Worm (Caenorhabditis elegans) whole organism, L3 larva: Measurements from ENCODE around the gene ZK6.6.

Experiments used
- R02D3.7 ChIP-seq: fragments of 150-350 bp; optimal IDR thresholded peaks from 2 replicates; lab custom pipeline; 2014; ENCODE audit warnings: missing biosample characterization, missing genetic modification characterization
- ZK546.5 ChIP-seq: sonication (generic microtip); optimal IDR thresholded peaks from 2 replicates; lab custom pipeline; 2017; ENCODE audit warnings: missing biosample characterization, missing genetic modification characterization
- egl-27 ChIP-seq: sonication (generic microtip); optimal IDR thresholded peaks from 4 replicates; lab custom pipeline; 2017; ENCODE audit warnings: missing biosample characterization, missing genetic modification reagents, missing genetic modification characterization
- elt-2 ChIP-seq: sonication (generic microtip); optimal IDR thresholded peaks from 2 replicates; lab custom pipeline; 2016; ENCODE audit warnings: missing genetic modification reagents, mild to moderate bottlenecking, missing genetic modification characterization, missing compliant biosample characterization
- nhr-28 ChIP-seq: fragments of 150-350 bp; optimal IDR thresholded peaks from 2 replicates; lab custom pipeline; 2014; ENCODE audit warnings: missing biosample characterization, missing genetic modification characterization
- nhr-76 ChIP-seq: fragments of 150-350 bp; sonication (generic microtip); optimal IDR thresholded peaks from 5 replicates; lab custom pipeline; 2014; ENCODE audit warnings: missing biosample characterization, missing genetic modification characterization
- pqm-1 ChIP-seq: fragments of 150-350 bp; optimal IDR thresholded peaks from 2 replicates; lab custom pipeline; 2017; ENCODE audit warnings: missing biosample characterization, missing genetic modification characterization, inconsistent platforms
- skn-1 ChIP-seq: fragments of 150-350 bp; optimal IDR thresholded peaks from 2 replicates; lab custom pipeline; 2014; ENCODE audit warnings: missing biosample characterization, missing genetic modification characterization
- snpc-4 ChIP-seq: fragments of 150-350 bp; optimal IDR thresholded peaks from 2 replicates; lab custom pipeline; 2014; ENCODE audit warnings: missing biosample characterization, missing genetic modification characterization
- tbx-2 ChIP-seq: sonication (generic microtip); optimal IDR thresholded peaks from 2 replicates; lab custom pipeline; 2016; ENCODE audit warnings: mild to moderate bottlenecking, missing genetic modification characterization, missing compliant biosample characterization
- zag-1 ChIP-seq: fragments of 150-350 bp; optimal IDR thresholded peaks from 2 replicates; lab custom pipeline; 2014; ENCODE audit warnings: missing biosample characterization, missing genetic modification characterization

DNA sequence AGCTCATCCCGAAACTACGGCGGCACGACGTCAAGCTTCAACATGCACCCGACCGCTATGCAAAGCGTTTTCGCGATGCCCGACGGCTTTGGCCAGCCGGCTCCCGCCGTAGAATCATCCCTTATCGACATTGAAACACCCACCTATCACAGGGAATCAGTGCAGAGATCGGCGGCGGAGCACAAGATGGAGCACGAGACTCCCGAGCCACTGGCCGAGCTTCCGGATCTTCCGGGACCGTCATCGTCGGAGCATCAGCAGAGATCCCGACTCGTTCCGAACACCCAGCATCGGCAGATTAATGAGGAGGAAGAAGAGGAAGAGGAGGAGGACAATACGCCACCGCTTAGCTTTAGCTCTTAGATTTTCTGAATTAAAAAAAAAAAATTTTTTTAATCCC is 30.0 kb upstream of the ZK6.6 start:
- TF ChIP-seq pqm-1, result no peak
- no peak for TF ChIP-seq egl-27
- TF ChIP-seq skn-1 (tag; lab: Kevin White, UChicago), result no peak
- TF ChIP-seq elt-2 (tag; lab: Kevin White, UChicago), result no peak
- no peak for TF ChIP-seq R02D3.7 (tag; lab: Kevin White, UChicago)
- TF ChIP-seq ZK546.5 (tag; lab: Kevin White, UChicago), result no peak
- no peak for TF ChIP-seq tbx-2 (tag; lab: Kevin White, UChicago)
- TF ChIP-seq nhr-28 (tag; lab: Kevin White, UChicago), result no peak
- no peak for TF ChIP-seq nhr-76
- TF ChIP-seq zag-1 (tag; lab: Kevin White, UChicago), result no peak
- no peak for TF ChIP-seq snpc-4
